Fruit fly (Drosophila melanogaster): ENCODE measurements around the gene Mco1.

DNA sequence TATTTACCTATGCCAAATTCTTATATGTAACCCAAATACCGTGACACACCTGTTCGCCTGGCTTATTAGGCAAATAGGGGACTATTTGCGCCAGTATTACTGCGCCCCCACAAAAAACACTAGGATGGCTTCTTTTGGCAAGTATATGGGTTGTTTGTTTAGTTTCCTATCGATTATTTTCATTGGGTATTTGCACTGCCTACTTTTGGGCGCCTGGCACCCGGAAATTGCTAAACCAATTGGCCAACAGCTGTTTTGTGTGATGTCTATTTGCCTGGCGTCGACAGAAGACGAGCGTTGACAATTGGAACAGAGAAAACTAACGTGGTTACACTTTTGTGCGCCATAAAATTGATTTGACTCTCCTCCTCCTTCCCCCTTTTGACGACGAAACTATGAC is 36.6 kb downstream of the Mco1 start:
- no peak for TF ChIP-seq h (optimal IDR thresholded peaks at IDR 0.05)
- TF ChIP-seq Myc (optimal IDR thresholded peaks at IDR 0.05), result no peak
- TF ChIP-seq insv (optimal IDR thresholded peaks at IDR 0.05), result no peak
- TF ChIP-seq ttk (optimal IDR thresholded peaks at IDR 0.05), result no peak
- no peak for TF ChIP-seq Sin3A (optimal IDR thresholded peaks at IDR 0.05)
- TF ChIP-seq psq (optimal IDR thresholded peaks at IDR 0.05), result no peak
